Worm (Caenorhabditis elegans) whole organism, L4/young adult: Measurements from ENCODE around the gene pfn-2.

Experiments
- dao-5 ChIP-seq: sonication (generic microtip); optimal IDR thresholded peaks from 2 replicates; lab custom pipeline; 2016; ENCODE audit warnings: missing genotype, missing genetic modification characterization, moderate library complexity, missing compliant biosample characterization
- him-1 ChIP-seq: sonication (generic microtip); optimal IDR thresholded peaks from 2 replicates; lab custom pipeline; 2016; ENCODE audit warnings: missing genotype, missing genetic modification reagents, missing genetic modification characterization, missing compliant biosample characterization

ce11 chrX:5360682-5361081 is 6.8 kb upstream of the pfn-2 start:
- TF ChIP-seq dao-5 (tag; lab: Kevin White, UChicago) (no peak), him-1 (tag; lab: Kevin White, UChicago) (no peak)
